Worm (Caenorhabditis elegans) whole organism, young adult: ENCODE measurements around the gene ptp-4A2.
A peak's percentile ranks its signal among the peaks of the same experiment; 100 is the strongest.

Experiments used
- B0261.1 ChIP-seq: sonication (generic microtip); optimal IDR thresholded peaks from 2 replicates; lab custom pipeline; 2016; ENCODE audit warnings: mild to moderate bottlenecking, missing genetic modification characterization, moderate library complexity, missing compliant biosample characterization
- D2030.7 ChIP-seq: fragments of 200-800 bp; sonication (Bioruptor generic); IDR thresholded peaks from 2 replicates; pipeline ENCODE4 v1.3.6; 2022; ENCODE audit warnings: missing genetic modification reagents, missing genetic modification characterization, missing compliant biosample characterization
- F10E7.11 ChIP-seq: sonication (generic microtip); optimal IDR thresholded peaks from 2 replicates; lab custom pipeline; 2017; ENCODE audit warnings: mild to moderate bottlenecking, missing genetic modification characterization, moderate library complexity, missing compliant biosample characterization
- F33H1.4 ChIP-seq: fragments of 200-800 bp; sonication (Bioruptor generic); IDR thresholded peaks from 2 replicates; pipeline ENCODE4 v1.3.6; 2022; ENCODE audit warnings: missing genetic modification reagents, missing genetic modification characterization, missing compliant biosample characterization
- F55B11.4 ChIP-seq: sonication (generic microtip); optimal IDR thresholded peaks from 2 replicates; lab custom pipeline; 2016; ENCODE audit warnings: missing compliant biosample characterization, missing genetic modification characterization, borderline replicate concordance; ENCODE audit not compliant: insufficient read depth
- F57A8.1 ChIP-seq: fragments of 200-800 bp; sonication (Bioruptor generic); optimal IDR thresholded peaks from 2 replicates; lab custom pipeline; 2018; ENCODE audit warnings: mild to moderate bottlenecking, missing genetic modification characterization, moderate library complexity, missing compliant biosample characterization
- K11D2.4 ChIP-seq: fragments of 200-800 bp; sonication (Bioruptor generic); IDR thresholded peaks from 2 replicates; pipeline ENCODE4 v1.3.6; 2022; ENCODE audit warnings: missing genetic modification reagents, missing genetic modification characterization, missing compliant biosample characterization
- T07F8.4 ChIP-seq: sonication (generic microtip); optimal IDR thresholded peaks from 2 replicates; lab custom pipeline; 2016; ENCODE audit warnings: mild to moderate bottlenecking, missing genetic modification characterization, moderate library complexity, missing compliant biosample characterization
- Y53G8AR.9 ChIP-seq: fragments of 200-800 bp; sonication (Bioruptor generic); conservative IDR thresholded peaks from 2 replicates; pipeline ENCODE4 v1.3.6; 2022; ENCODE audit warnings: missing genetic modification reagents, missing genetic modification characterization, missing compliant biosample characterization
- Y67H2A.10 ChIP-seq: fragments of 200-800 bp; sonication (Bioruptor generic); conservative IDR thresholded peaks from 2 replicates; pipeline ENCODE4 v1.3.6; 2022; ENCODE audit warnings: missing genetic modification reagents, missing genetic modification characterization, missing compliant biosample characterization
- ZK185.1 ChIP-seq: sonication (generic microtip); optimal IDR thresholded peaks from 2 replicates; lab custom pipeline; 2016; ENCODE audit warnings: mild to moderate bottlenecking, missing genetic modification characterization, missing compliant biosample characterization; ENCODE audit not compliant: poor library complexity, severe bottlenecking
- ama-1 ChIP-seq, 3 experiments: fragments of 150-350 bp in 1 of 3; sonication (generic microtip) in 2 of 3; optimal IDR thresholded peaks; 2 replicates each; lab custom pipeline; 2014 to 2018; ENCODE audit warnings: missing biosample characterization in 2 of 3, missing genetic modification characterization in 2 of 3, missing genetic modification reagents in 2 of 3
- ccch-3 ChIP-seq: fragments of 200-800 bp; sonication (Bioruptor generic); optimal IDR thresholded peaks from 2 replicates; lab custom pipeline; 2018; ENCODE audit warnings: mild to moderate bottlenecking, missing genetic modification characterization, missing compliant biosample characterization
- cebp-2 ChIP-seq: fragments of 200-800 bp; sonication (Bioruptor generic); IDR thresholded peaks from 2 replicates; pipeline ENCODE4 v1.3.6; 2022; ENCODE audit warnings: missing genetic modification characterization, missing compliant biosample characterization
- ceh-27 ChIP-seq: fragments of 200-800 bp; sonication (Bioruptor generic); optimal IDR thresholded peaks from 2 replicates; lab custom pipeline; 2018; ENCODE audit warnings: mild to moderate bottlenecking, missing genetic modification characterization, moderate library complexity, missing compliant biosample characterization
- ceh-79 ChIP-seq: sonication (generic microtip); optimal IDR thresholded peaks from 2 replicates; lab custom pipeline; 2017; ENCODE audit warnings: mild to moderate bottlenecking, missing genetic modification characterization, missing compliant biosample characterization
- chd-7 ChIP-seq: sonication (generic microtip); optimal IDR thresholded peaks from 2 replicates; lab custom pipeline; 2016; ENCODE audit warnings: mild to moderate bottlenecking, missing genetic modification characterization, moderate library complexity, missing compliant biosample characterization
- dox-1 ChIP-seq: fragments of 200-800 bp; sonication (Bioruptor generic); IDR thresholded peaks from 2 replicates; pipeline ENCODE4 v1.3.6; 2022; ENCODE audit warnings: missing genetic modification reagents, missing genetic modification characterization, missing compliant biosample characterization
- dpl-1 ChIP-seq: fragments of 150-350 bp; optimal IDR thresholded peaks from 2 replicates; lab custom pipeline; 2014; ENCODE audit warnings: missing biosample characterization, missing genetic modification reagents, missing genetic modification characterization
- hlh-12 ChIP-seq: sonication (generic microtip); optimal IDR thresholded peaks from 2 replicates; lab custom pipeline; 2016; ENCODE audit warnings: missing genetic modification characterization, missing compliant biosample characterization
- hmg-1.2 ChIP-seq: fragments of 200-800 bp; sonication (Bioruptor generic); IDR thresholded peaks from 2 replicates; pipeline ENCODE4 v1.3.6; 2022; ENCODE audit warnings: missing genetic modification reagents, missing genetic modification characterization, missing compliant biosample characterization
- hmg-20 ChIP-seq: fragments of 200-800 bp; sonication (Bioruptor generic); IDR thresholded peaks from 2 replicates; pipeline ENCODE4 v1.3.6; 2022; ENCODE audit warnings: missing genetic modification reagents, missing genetic modification characterization, missing compliant biosample characterization
- lin-35 ChIP-seq, 3 experiments: fragments of 150-350 bp in 2 of 3; sonication (generic microtip) in 1 of 3; optimal IDR thresholded peaks; 2 replicates each; lab custom pipeline; 2014 to 2018; ENCODE audit warnings: missing biosample characterization in 3 of 3, missing genetic modification characterization in 3 of 3, missing genetic modification reagents in 3 of 3
- lin-54 ChIP-seq: fragments of 200-800 bp; sonication (Bioruptor generic); optimal IDR thresholded peaks from 2 replicates; lab custom pipeline; 2018; ENCODE audit warnings: mild to moderate bottlenecking, missing genetic modification characterization, missing compliant biosample characterization
- lir-1 ChIP-seq: fragments of 200-800 bp; sonication (Bioruptor generic); conservative IDR thresholded peaks from 2 replicates; pipeline ENCODE4 v1.3.6; 2022; ENCODE audit warnings: missing genetic modification reagents, missing genetic modification characterization, missing compliant biosample characterization
- madf-10 ChIP-seq: sonication (generic microtip); optimal IDR thresholded peaks from 2 replicates; lab custom pipeline; 2016; ENCODE audit warnings: mild to moderate bottlenecking, missing genetic modification characterization, missing compliant biosample characterization
- madf-3 ChIP-seq: fragments of 200-800 bp; sonication (Bioruptor generic); IDR thresholded peaks from 2 replicates; pipeline ENCODE4 v1.3.6; 2022; ENCODE audit warnings: missing genetic modification reagents, missing genetic modification characterization, missing compliant biosample characterization
- madf-6 ChIP-seq: fragments of 200-800 bp; sonication (Bioruptor generic); IDR thresholded peaks from 2 replicates; pipeline ENCODE4 v1.3.6; 2022; ENCODE audit warnings: missing genetic modification reagents, missing genetic modification characterization, missing compliant biosample characterization
- madf-8 ChIP-seq: fragments of 200-800 bp; sonication (Bioruptor generic); conservative IDR thresholded peaks from 2 replicates; pipeline ENCODE4 v1.3.6; 2022; ENCODE audit warnings: missing genetic modification reagents, missing genetic modification characterization, missing compliant biosample characterization
- mcd-1 ChIP-seq: fragments of 200-800 bp; sonication (Bioruptor generic); IDR thresholded peaks from 2 replicates; pipeline ENCODE4 v1.3.6; 2022; ENCODE audit warnings: missing genetic modification reagents, missing genetic modification characterization, missing compliant biosample characterization
- mxl-1 ChIP-seq: sonication (generic microtip); optimal IDR thresholded peaks from 2 replicates; lab custom pipeline; 2016; ENCODE audit warnings: missing genetic modification characterization, missing compliant biosample characterization
- pbrm-1 ChIP-seq: fragments of 200-800 bp; sonication (Bioruptor generic); IDR thresholded peaks from 2 replicates; pipeline ENCODE4 v1.3.6; 2022; ENCODE audit warnings: missing genetic modification reagents, missing genetic modification characterization, missing compliant biosample characterization
- rcor-1 ChIP-seq: fragments of 200-800 bp; sonication (Bioruptor generic); IDR thresholded peaks from 2 replicates; pipeline ENCODE4 v1.3.6; 2022; ENCODE audit warnings: missing genetic modification reagents, missing genetic modification characterization, missing compliant biosample characterization
- rec-8 ChIP-seq, 2 experiments: sonication (generic microtip); optimal IDR thresholded peaks; 2 replicates each; lab custom pipeline; 2016; ENCODE audit warnings: mild to moderate bottlenecking in 2 of 2, missing genetic modification characterization in 2 of 2, missing genetic modification reagents in 2 of 2, missing genotype in 2 of 2, missing biosample characterization in 1 of 2, missing compliant biosample characterization in 1 of 2, moderate library complexity in 1 of 2
- rpc-1 ChIP-seq, 2 experiments: fragments of 150-350 bp in 1 of 2; sonication (generic microtip) in 1 of 2; optimal IDR thresholded peaks; 2 replicates each; lab custom pipeline; 2014 to 2018; ENCODE audit warnings: missing biosample characterization in 1 of 2, missing genetic modification characterization in 1 of 2, missing genetic modification reagents in 1 of 2, missing genotype in 1 of 2
- snpc-1.1 ChIP-seq: sonication (generic microtip); optimal IDR thresholded peaks from 2 replicates; lab custom pipeline; 2017; ENCODE audit warnings: missing genetic modification characterization, mild to moderate bottlenecking, missing compliant biosample characterization, antibody characterized with exemption, moderate library complexity, missing genotype, missing genetic modification reagents; ENCODE audit not compliant: insufficient read depth
- snpc-1.3 ChIP-seq: sonication (generic microtip); optimal IDR thresholded peaks from 2 replicates; lab custom pipeline; 2017; ENCODE audit warnings: missing genetic modification characterization, mild to moderate bottlenecking, missing compliant biosample characterization, antibody characterized with exemption, moderate library complexity, missing genotype, missing genetic modification reagents; ENCODE audit not compliant: insufficient read depth
- tbp1 ChIP-seq: fragments of 200-800 bp; sonication (Bioruptor generic); optimal IDR thresholded peaks from 2 replicates; lab custom pipeline; 2018; ENCODE audit warnings: mild to moderate bottlenecking, missing genetic modification characterization, missing compliant biosample characterization
- tbx-9 ChIP-seq: sonication (generic microtip); optimal IDR thresholded peaks from 2 replicates; lab custom pipeline; 2016; ENCODE audit warnings: borderline replicate concordance, missing genetic modification characterization, inconsistent platforms, missing compliant biosample characterization
- tlf-1 ChIP-seq: fragments of 200-800 bp; sonication (Bioruptor generic); optimal IDR thresholded peaks from 2 replicates; lab custom pipeline; 2018; ENCODE audit warnings: mild to moderate bottlenecking, missing genetic modification characterization, missing compliant biosample characterization
- unc-62 ChIP-seq: fragments of 150-350 bp; optimal IDR thresholded peaks from 2 replicates; lab custom pipeline; 2014; ENCODE audit warnings: missing biosample characterization, missing genetic modification reagents, missing genetic modification characterization
- zim-3 ChIP-seq: sonication (generic microtip); optimal IDR thresholded peaks from 2 replicates; lab custom pipeline; 2017; ENCODE audit warnings: mild to moderate bottlenecking, missing genetic modification characterization, moderate library complexity, missing compliant biosample characterization
- ztf-22 ChIP-seq: fragments of 200-800 bp; sonication (Bioruptor generic); optimal IDR thresholded peaks from 2 replicates; lab custom pipeline; 2018; ENCODE audit warnings: mild to moderate bottlenecking, missing genetic modification characterization, moderate library complexity, missing compliant biosample characterization
- ztf-26 ChIP-seq: sonication (generic microtip); optimal IDR thresholded peaks from 2 replicates; lab custom pipeline; 2017; ENCODE audit warnings: missing genetic modification characterization, missing compliant biosample characterization
- ztf-28 ChIP-seq: fragments of 200-800 bp; sonication (Bioruptor generic); IDR thresholded peaks from 2 replicates; pipeline ENCODE4 v1.3.6; 2022; ENCODE audit warnings: missing genetic modification reagents, missing genetic modification characterization, missing compliant biosample characterization

The ptp-4A2 gene

ce11 chrX:3969980-3970403 lies 26.9 kb upstream of the ptp-4A2 start (continued):
- no peak for TF ChIP-seq madf-8 (GFP tag; lab: Robert Waterston, UW)
- TF ChIP-seq rec-8 (tag; optimal IDR thresholded peaks at IDR 0.05; lab: Kevin White, UChicago): peak; percentile 12 to 78
- TF ChIP-seq ztf-26 (tag; lab: Kevin White, UChicago): peak; percentile 68
- no peak for TF ChIP-seq dpl-1
- peak; percentile 73 for TF ChIP-seq madf-10 (tag; lab: Kevin White, UChicago)
- TF ChIP-seq unc-62: no peak
- peak in 1 of 3 experiments; percentile 63 for TF ChIP-seq lin-35 (GFP tag; optimal IDR thresholded peaks at IDR 0.05; lab: Kevin White, UChicago)
- peak; percentile 90 for TF ChIP-seq rcor-1 (GFP tag; lab: Robert Waterston, UW)
- TF ChIP-seq Y67H2A.10: no peak
- no peak for TF ChIP-seq snpc-1.1
- peak; percentile 7 for TF ChIP-seq ccch-3 (GFP tag; lab: Kevin White, UChicago)

- TF ChIP-seq madf-6 (GFP tag; lab: Robert Waterston, UW): peak; percentile 45; the same call in 1 of the 2 replicates
- TF ChIP-seq B0261.1 (tag; lab: Kevin White, UChicago): peak; percentile 41
- TF ChIP-seq tlf-1 (GFP tag; lab: Kevin White, UChicago): no peak
- TF ChIP-seq ztf-22: no peak
- TF ChIP-seq chd-7 (tag; lab: Kevin White, UChicago): peak; percentile 9
- TF ChIP-seq T07F8.4 (tag; lab: Kevin White, UChicago): no peak
- TF ChIP-seq tbx-9 (tag; lab: Kevin White, UChicago): no peak
- TF ChIP-seq dox-1 (GFP tag; lab: Robert Waterston, UW): no peak
- peak; percentile 74 for TF ChIP-seq rpc-1 (optimal IDR thresholded peaks at IDR 0.05; lab: Kevin White, UChicago)
- TF ChIP-seq rpc-1 (tag; optimal IDR thresholded peaks at IDR 0.05; lab: Kevin White, UChicago): peak; percentile 77
- TF ChIP-seq zim-3: peak; percentile 26
- peak; percentile 33; the same call in 1 of the 2 replicates for TF ChIP-seq lir-1 (GFP tag; lab: Robert Waterston, UW)
- no peak for TF ChIP-seq ceh-79
- TF ChIP-seq ama-1 (optimal IDR thresholded peaks at IDR 0.05; lab: Kevin White, UChicago): no peak
- TF ChIP-seq ama-1 (GFP tag; optimal IDR thresholded peaks at IDR 0.05; lab: Kevin White, UChicago): peak in 1 of 2 experiments; percentile 75
- TF ChIP-seq F33H1.4 (GFP tag; lab: Robert Waterston, UW): no peak
- peak; percentile 8 for TF ChIP-seq F55B11.4 (tag; lab: Kevin White, UChicago)
- peak; percentile 59; the same call in 1 of the 2 replicates for TF ChIP-seq pbrm-1 (GFP tag; lab: Robert Waterston, UW)
- TF ChIP-seq unc-62: no peak
- peak; percentile 53 for TF ChIP-seq ZK185.1
- TF ChIP-seq tbp1 (GFP tag; lab: Kevin White, UChicago): peak; percentile 91
- TF ChIP-seq ceh-27 (GFP tag; lab: Kevin White, UChicago): peak; percentile 39
- TF ChIP-seq hlh-12 (tag; lab: Kevin White, UChicago): no peak
- 0 out of 2 replicates have a peak, but pooled peaks have one; percentile 61 for TF ChIP-seq ztf-28 (GFP tag; lab: Robert Waterston, UW)
- TF ChIP-seq rcor-1 (GFP tag; lab: Robert Waterston, UW): peak; percentile 72
- no peak for TF ChIP-seq F57A8.1 (GFP tag; lab: Kevin White, UChicago)
- TF ChIP-seq lin-54 (GFP tag; lab: Kevin White, UChicago): peak; percentile 10
- TF ChIP-seq K11D2.4: peak; percentile 69; the same call in 1 of the 2 replicates
- TF ChIP-seq mxl-1: peak; percentile 70
- TF ChIP-seq snpc-1.3 (tag; lab: Kevin White, UChicago): peak; percentile 33
- TF ChIP-seq hmg-1.2 (GFP tag; lab: Robert Waterston, UW): peak; percentile 67
- TF ChIP-seq Y53G8AR.9: peak; percentile 76
- TF ChIP-seq mcd-1 (GFP tag; lab: Robert Waterston, UW): 0 out of 2 replicates have a peak, but pooled peaks have one; percentile 18
- TF ChIP-seq hmg-20 (GFP tag; lab: Robert Waterston, UW): no peak
- TF ChIP-seq madf-3 (GFP tag; lab: Robert Waterston, UW): no peak
- peak; percentile 70 for TF ChIP-seq D2030.7 (GFP tag; lab: Robert Waterston, UW)
- no peak for TF ChIP-seq cebp-2 (GFP tag; lab: Robert Waterston, UW)
- no peak for TF ChIP-seq F10E7.11 (tag; lab: Kevin White, UChicago)
Observed at ce11 chrX:3969353-3969752, 26.2 kb upstream of the ptp-4A2 start.
